Worm (Caenorhabditis elegans): Measurements from ENCODE around the gene cdc-48.1.

cdc-48.1 gene

DNA sequence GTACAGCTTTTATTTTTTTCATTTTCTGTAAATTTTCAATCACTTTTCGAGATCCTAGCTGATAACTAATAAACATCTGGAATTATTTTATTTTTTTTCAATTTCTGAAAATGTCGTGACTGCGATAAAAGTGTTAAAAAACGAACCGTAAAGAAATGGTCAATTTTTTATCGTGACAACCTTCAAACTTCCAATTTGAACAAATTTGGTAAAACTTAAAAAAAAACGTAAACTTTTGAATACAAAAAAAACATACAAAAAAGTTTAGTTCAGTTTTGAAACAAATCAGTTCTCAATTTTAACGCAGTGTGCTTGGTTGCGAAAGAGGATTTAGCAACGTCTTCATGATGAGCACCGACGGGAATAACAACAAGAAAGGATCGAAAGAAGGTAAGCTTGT is 8.8 kb upstream of the cdc-48.1 start, which contains the start of gene C06A1.3:
TSS of gene C06A1.3 (plus strand) at position 301 of the 400 bp plus-strand sequence.
- no peak for TF ChIP-seq ceh-34 (tag; optimal IDR thresholded peaks at IDR 0.05)

DNA sequence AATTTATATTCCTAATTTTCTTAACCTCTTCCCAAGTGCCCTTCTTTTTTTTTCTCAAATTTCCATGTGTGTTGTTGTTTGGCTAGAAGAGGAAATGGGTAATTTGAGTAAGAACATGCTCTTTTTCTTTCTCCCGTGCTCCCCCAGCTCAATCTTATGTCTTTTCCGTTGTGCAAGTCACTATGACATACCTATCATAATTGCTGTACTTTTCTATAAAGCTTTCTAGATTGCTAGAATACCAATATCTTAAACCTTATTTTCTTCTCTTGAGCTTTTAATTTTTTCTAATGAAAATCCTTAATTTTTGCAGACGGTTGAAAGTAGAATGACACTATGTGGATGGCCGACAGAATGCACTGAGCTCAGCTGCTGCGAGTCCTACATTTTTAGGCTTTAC is 7.1 kb upstream of the cdc-48.1 start, which contains the start of gene txt-13:
TSS of gene txt-13 (plus strand) at position 301 of the 400 bp plus-strand sequence.
- TF ChIP-seq ama-1 (optimal IDR thresholded peaks at IDR 0.05) (no peak), zip-5 (tag; optimal IDR thresholded peaks at IDR 0.05) (no peak)

DNA sequence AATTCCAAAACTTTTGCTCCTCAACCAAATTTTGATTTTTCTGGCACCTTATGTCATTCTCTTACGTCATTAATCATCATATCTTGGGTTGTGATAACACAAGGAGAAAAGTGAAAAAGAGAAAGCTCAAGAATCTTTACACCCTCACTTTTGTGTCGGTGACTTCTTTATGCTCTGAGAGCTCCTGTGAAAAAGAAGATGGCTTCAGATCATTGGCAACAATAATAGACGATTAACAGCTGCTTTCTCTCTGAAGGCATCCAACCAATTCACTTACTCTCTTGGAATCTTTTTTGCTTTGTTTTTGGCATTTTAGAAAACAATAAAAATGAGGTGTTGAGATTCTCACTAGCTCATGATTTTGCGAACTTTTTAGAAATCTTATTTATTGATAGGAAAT is 6.3 kb upstream of the cdc-48.1 start:
- TF ChIP-seq unc-55 (GFP tag; optimal IDR thresholded peaks at IDR 0.05) (peak; percentile 13), pqm-1 (tag; optimal IDR thresholded peaks at IDR 0.05) (no peak)

DNA sequence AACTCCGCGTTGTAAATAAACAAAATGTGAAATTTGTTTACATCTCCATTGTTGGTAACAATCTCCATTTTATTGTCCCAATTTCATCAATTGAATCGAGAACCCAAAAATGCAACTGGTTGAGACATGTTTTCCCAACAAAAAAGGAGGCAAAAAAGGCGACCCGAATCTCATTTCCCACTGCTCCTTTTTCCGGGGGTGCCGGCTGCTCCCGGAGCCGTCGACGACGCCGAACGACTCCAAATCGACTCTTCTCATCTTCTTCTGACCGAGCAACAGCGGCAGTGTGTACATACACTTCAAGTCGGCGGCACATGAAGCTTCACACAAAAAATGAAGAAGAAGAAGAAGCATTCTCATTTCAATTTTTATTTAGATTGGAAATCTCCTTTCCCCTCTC is 3.3 kb upstream of the cdc-48.1 start:
- TF ChIP-seq hlh-8 (tag; optimal IDR thresholded peaks at IDR 0.05) (no peak), ceh-30 (tag; optimal IDR thresholded peaks at IDR 0.05) (no peak), C38D4.7 (GFP tag; optimal IDR thresholded peaks at IDR 0.05) (no peak), nhr-11 (tag; optimal IDR thresholded peaks at IDR 0.05) (no peak), ceh-14 (tag; optimal IDR thresholded peaks at IDR 0.05) (no peak), pag-3 (tag; optimal IDR thresholded peaks at IDR 0.05; ENCODE audit: borderline replicate concordance) (no peak), ceh-2 (tag; optimal IDR thresholded peaks at IDR 0.05) (no peak), ttx-3 (tag; optimal IDR thresholded peaks at IDR 0.05) (no peak), ets-4 (tag; optimal IDR thresholded peaks at IDR 0.05) (no peak), tbx-2 (tag; optimal IDR thresholded peaks at IDR 0.05) (no peak), sox-2 (GFP tag; IDR thresholded peaks at IDR 0.05) (no peak), npax-4 (tag; optimal IDR thresholded peaks at IDR 0.05) (no peak), pax-1 (tag; optimal IDR thresholded peaks at IDR 0.05) (no peak), sox-4 (tag; optimal IDR thresholded peaks at IDR 0.05) (no peak), hlh-13 (GFP tag; optimal IDR thresholded peaks at IDR 0.05) (no peak), nhr-232 (tag; optimal IDR thresholded peaks at IDR 0.05) (no peak), nfya-1 (tag; optimal IDR thresholded peaks at IDR 0.05) (no peak), madf-2 (tag; optimal IDR thresholded peaks at IDR 0.05) (no peak)

DNA sequence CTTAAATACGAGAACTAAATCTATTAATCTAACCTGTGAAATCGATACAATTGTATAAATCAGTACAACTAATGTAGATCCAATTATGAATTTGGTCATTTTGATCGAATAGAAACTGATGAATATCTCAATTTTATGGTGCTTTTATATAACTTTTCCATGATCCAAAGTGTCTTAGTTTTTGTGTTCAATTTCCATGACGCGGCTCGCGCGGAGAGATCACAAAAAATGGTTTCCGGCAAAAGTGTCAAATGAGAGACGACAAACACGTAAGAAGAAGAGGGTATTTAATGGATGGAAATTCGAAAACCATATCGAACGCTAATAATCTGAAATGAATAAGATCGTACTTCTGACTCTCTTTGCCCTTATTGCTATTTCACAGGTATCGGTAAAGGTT is 1.4 kb upstream of the cdc-48.1 start, which contains the start of the genes C06A1.6 and C06A1.7:
TSS of gene C06A1.6 (minus strand) at position 101 of the 400 bp plus-strand sequence.
TSS of gene C06A1.7 (plus strand) at position 314 of the 400 bp plus-strand sequence.
- TF ChIP-seq pros-1 (tag; optimal IDR thresholded peaks at IDR 0.05) (no peak), T23F11.4 (GFP tag; optimal IDR thresholded peaks at IDR 0.05) (no peak), hlh-6 (tag; optimal IDR thresholded peaks at IDR 0.05) (no peak)

DNA sequence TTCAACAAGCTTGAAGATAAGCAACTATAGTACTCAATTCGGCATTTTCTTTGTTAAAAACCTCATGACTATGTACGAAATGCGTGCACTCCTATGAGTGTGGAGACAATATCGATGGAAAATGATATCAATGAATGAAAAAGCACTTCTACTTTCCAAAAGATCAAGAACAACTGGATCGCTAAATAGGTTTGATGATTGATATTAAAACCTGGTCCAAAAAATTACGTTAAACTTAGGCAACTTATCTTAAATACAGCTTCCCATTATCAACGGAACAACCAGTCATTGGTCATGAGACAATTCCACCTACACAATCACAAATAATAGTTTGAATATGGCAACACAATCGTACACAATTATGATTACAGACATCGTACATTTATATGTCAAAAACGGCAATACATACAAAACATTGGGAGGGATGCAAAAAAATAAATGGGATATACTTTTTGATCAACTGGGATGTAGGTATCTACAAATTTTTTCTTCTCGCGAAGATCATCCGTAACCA is 3.5 kb downstream of the cdc-48.1 start:
- TF ChIP-seq ceh-48 (tag; optimal IDR thresholded peaks at IDR 0.05) (no peak), elt-4 (tag; optimal IDR thresholded peaks at IDR 0.05) (no peak), F13H6.1 (tag; optimal IDR thresholded peaks at IDR 0.05) (no peak), fkh-10 (GFP tag; optimal IDR thresholded peaks at IDR 0.05) (no peak), fkh-6 (tag; optimal IDR thresholded peaks at IDR 0.05) (no peak)

DNA sequence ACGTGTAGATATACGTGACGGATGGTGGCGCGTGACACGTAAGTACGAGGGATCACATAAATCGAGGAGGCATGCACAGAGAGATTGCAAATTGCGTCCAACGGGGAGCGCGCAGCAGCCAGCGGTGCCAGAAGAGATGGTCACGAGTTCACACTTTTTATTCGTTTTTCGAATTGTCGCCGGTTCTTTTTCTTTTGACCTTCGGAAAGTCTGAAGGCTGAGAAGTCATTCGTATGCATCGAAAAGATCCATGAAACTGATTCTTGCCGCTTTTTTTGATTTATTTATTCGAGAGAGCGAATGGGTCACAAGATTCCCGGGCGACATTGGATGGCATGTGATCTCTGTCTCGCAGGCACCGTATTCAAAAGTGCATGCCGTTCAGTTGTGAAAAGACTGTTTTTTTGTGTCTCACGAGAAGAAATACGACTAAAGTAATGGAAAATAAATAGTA is 4.2 kb downstream of the cdc-48.1 start:
- TF ChIP-seq unc-42 (tag; optimal IDR thresholded peaks at IDR 0.05) (peak; percentile 49), rnt-1 (tag; optimal IDR thresholded peaks at IDR 0.05) (no peak), ceh-48 (tag; optimal IDR thresholded peaks at IDR 0.05) (no peak), hlh-30 (tag; optimal IDR thresholded peaks at IDR 0.05; ENCODE audit: insufficient read depth) (peak; percentile 85), ref-2 (tag; optimal IDR thresholded peaks at IDR 0.05) (peak; percentile 34), pag-3 (tag; optimal IDR thresholded peaks at IDR 0.05; ENCODE audit: borderline replicate concordance) (no peak), C08G9.2 (tag; optimal IDR thresholded peaks at IDR 0.05) (no peak), unc-86 (tag; optimal IDR thresholded peaks at IDR 0.05) (no peak), ceh-14 (tag; optimal IDR thresholded peaks at IDR 0.05) (no peak), dmd-4 (tag; optimal IDR thresholded peaks at IDR 0.05; ENCODE audit: borderline replicate concordance) (no peak), ceh-18 (tag; optimal IDR thresholded peaks at IDR 0.05) (peak; percentile 17), nfya-1 (tag; optimal IDR thresholded peaks at IDR 0.05) (peak; percentile 24), tbx-2 (tag; optimal IDR thresholded peaks at IDR 0.05) (peak; percentile 11)
